Fruit fly (Drosophila melanogaster) whole organism, larva: ENCODE results near the gene PIG-K.

Experiments
- noc ChIP-seq: fragments of 200-800 bp; sonication (Bioruptor generic); optimal IDR thresholded peaks from 3 replicates; lab custom pipeline; 2019; ENCODE audit warnings: missing biosample characterization, mild to moderate bottlenecking, missing genetic modification characterization, moderate library complexity

Gene PIG-K

dm6 chrX:2024819-2025218 is 15.7 kb upstream of the PIG-K start:
- no peak for TF ChIP-seq noc (tag; lab: Kevin White, UChicago)

dm6 chrX:2013365-2013764 is 4.2 kb upstream of the PIG-K start:
- no peak for TF ChIP-seq noc (tag; lab: Kevin White, UChicago)

DNA sequence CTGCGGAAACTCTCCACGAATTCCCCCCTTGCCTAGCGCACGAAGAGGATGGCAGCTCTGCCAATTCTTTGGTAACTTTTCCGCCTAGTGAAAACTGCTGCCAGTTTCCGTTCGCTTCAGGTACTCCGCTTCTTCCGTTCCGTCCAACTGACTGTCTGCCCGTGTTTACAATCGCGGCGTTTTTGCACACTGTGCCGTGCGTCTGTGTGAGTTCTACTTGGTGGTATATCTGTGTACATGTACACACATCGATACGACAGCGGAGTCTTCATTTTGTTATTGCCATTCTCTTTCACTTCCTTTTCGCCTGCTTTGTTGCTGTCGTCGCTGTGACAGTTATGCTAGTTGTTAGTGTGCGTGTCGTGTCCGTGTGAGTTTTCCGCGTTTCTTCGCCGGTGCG is 3.7 kb upstream of the PIG-K start:
- peak; percentile 80 for TF ChIP-seq noc (tag; lab: Kevin White, UChicago)

DNA sequence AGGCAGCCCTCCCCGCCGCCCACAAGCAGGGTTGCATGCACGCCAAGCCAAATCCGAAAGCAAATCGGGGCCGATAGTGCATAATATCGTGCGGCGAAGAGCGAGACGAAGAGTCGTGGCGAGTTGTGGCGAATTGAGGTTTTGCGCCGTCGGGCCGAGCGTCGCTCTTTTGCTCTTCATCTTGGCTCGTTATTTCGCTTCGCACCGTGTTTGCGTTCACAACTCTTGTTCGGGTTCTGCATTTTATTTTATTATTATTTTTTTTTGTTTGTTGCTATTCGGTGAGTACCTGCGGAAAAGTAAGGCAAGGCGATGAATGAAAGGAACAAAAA is 2.9 kb upstream of the PIG-K start:
- TF ChIP-seq noc (tag; lab: Kevin White, UChicago): no peak

dm6 chrX:2011288-2012120 is 2.3 kb upstream of the PIG-K start:
- TF ChIP-seq noc (tag; lab: Kevin White, UChicago): no peak

- no peak for TF ChIP-seq noc (tag; lab: Kevin White, UChicago)
Measured at dm6 chrX:2010010-2010873, 1.1 kb upstream of the PIG-K start, which contains the start of gene east. Gene east, plus strand, starts transcription at chrX:2010860.

- peak; percentile 46 for TF ChIP-seq noc (tag; lab: Kevin White, UChicago)
Measured at dm6 chrX:2009453-2010009, 367 bp upstream of the PIG-K start.

DNA sequence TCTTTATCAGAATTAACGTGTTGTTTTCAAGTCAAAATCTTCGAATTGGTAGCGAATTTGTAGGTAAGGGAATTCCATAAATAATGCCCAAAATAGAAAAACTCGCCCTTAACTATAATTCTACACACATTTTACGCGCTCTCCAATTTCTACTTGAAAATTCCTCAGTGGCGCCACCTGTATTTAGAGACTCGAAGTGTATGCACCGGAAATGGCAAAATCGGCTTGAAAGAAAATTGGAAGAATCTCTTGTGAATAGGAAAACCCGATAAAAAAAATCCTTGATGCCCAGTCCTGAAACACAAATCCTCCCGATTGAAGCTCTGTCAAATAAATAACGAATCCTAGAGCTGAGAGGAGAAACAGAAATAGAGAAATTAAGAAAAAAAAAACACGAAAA is 3.3 kb downstream of the PIG-K start:
- TF ChIP-seq noc (tag; lab: Kevin White, UChicago): no peak

dm6 chrX:2004114-2004513 is 5.0 kb downstream of the PIG-K start:
- TF ChIP-seq noc (tag; lab: Kevin White, UChicago): no peak

DNA sequence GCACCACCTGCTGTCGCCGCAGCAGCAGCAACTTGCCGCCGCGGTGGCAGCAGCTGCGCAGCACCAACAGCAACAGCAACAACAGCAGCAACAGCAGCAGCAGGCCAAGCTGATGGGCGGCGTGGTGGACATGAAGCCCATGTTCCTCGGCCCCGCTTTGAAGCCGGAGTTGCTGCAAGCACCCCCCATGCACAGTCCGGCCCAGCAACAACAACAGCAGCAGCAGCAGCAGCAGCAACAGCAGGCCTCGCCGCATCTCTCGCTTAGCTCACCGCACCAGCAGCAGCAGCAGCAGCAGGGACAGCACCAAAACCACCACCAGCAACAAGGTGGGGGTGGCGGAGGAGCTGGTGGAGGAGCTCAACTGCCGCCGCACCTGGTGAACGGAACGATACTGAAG is 8.1 kb downstream of the PIG-K start:
- TF ChIP-seq noc (tag; lab: Kevin White, UChicago): no peak

DNA sequence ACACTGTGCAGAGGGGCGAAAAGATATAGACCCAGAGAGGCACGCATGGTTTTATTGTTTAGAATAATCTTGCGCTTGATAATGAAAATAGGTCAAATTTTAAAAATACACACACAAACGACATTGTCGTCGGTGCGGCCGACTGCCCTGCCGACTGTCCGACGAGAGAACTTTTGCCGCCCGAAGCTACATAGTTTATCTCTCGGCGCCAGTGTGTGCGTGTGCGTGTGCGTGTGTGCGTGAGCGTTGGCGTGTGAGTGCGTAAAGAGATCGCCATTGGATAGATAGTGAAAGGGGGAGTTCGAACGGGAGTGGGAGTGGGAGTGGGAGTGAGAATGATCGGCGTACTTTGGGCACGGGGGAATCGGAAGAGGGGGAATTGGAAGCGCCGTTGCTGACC is 13.5 kb downstream of the PIG-K start:
- TF ChIP-seq noc (tag; lab: Kevin White, UChicago): peak; percentile 24

- TF ChIP-seq noc (tag; lab: Kevin White, UChicago): no peak
Measured at dm6 chrX:1994184-1994583, 15.0 kb downstream of the PIG-K start.

- TF ChIP-seq noc (tag; lab: Kevin White, UChicago): no peak
Measured at dm6 chrX:1991843-1992242, 17.3 kb downstream of the PIG-K start.

DNA sequence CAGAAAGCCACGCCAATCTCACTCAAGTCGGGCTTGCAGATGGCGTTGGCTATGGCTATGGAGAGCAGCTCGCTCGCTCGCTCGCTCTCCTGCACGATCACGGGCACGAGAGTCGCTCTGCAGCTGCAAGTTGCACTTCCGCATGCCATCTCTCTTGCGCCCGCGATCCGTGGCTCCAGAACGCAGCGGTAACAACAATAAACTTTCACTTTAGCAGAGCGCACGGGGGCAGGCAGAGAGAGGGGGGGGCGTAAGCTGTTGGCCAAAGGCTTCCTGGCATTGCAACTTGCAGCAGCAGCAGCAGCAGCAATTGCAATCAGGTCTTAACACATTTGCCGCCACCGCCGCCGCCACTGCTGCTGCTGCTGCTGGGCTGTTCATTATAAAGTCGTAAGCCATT is 19.2 kb downstream of the PIG-K start:
- no peak for TF ChIP-seq noc (tag; lab: Kevin White, UChicago)

dm6 chrX:1988673-1989072 is 20.5 kb downstream of the PIG-K start:
- no peak for TF ChIP-seq noc (tag; lab: Kevin White, UChicago)

dm6 chrX:1985516-1985915 is 23.6 kb downstream of the PIG-K start:
- no peak for TF ChIP-seq noc (tag; lab: Kevin White, UChicago)
